Fruit fly (Drosophila melanogaster) whole organism, embryonic: ENCODE data around the gene CG3651.

Source experiments
- ATbp ChIP-seq: fragments of 200-800 bp; sonication (Bioruptor generic); optimal IDR thresholded peaks from 2 replicates; lab custom pipeline; 2017; ENCODE audit warnings: missing biosample characterization, mild to moderate bottlenecking, missing genetic modification characterization, missing genetic modification reagents
- Abd-B ChIP-seq: fragments of 200-800 bp; sonication (Bioruptor generic); optimal IDR thresholded peaks from 2 replicates; lab custom pipeline; 2018; ENCODE audit warnings: missing biosample characterization, mild to moderate bottlenecking, missing genetic modification characterization, moderate library complexity
- B-H2 ChIP-seq: fragments of 200-800 bp; sonication (Bioruptor generic); optimal IDR thresholded peaks from 2 replicates; lab custom pipeline; 2018; ENCODE audit warnings: missing biosample characterization, mild to moderate bottlenecking, missing genetic modification characterization
- Bgb ChIP-seq: fragments of 200-800 bp; sonication (Bioruptor generic); IDR thresholded peaks from 2 replicates; pipeline ENCODE4 v1.3.6; 2022; ENCODE audit warnings: missing biosample characterization, missing genetic modification characterization; ENCODE audit not compliant: partially characterized antibody
- CG10267 ChIP-seq: fragments of 200-800 bp; sonication (Bioruptor generic); optimal IDR thresholded peaks from 2 replicates; lab custom pipeline; 2018; ENCODE audit warnings: missing biosample characterization, mild to moderate bottlenecking, missing genetic modification characterization, moderate library complexity
- CG11560 ChIP-seq: fragments of 200-800 bp; sonication (Bioruptor generic); IDR thresholded peaks from 3 replicates; pipeline ENCODE4 v1.3.6; 2022; ENCODE audit warnings: missing biosample characterization, missing genetic modification characterization
- CG15073 ChIP-seq: fragments of 200-800 bp; sonication (Bioruptor generic); optimal IDR thresholded peaks from 2 replicates; lab custom pipeline; 2016; ENCODE audit warnings: missing biosample characterization, missing genetic modification characterization
- CG15269 ChIP-seq: fragments of 200-800 bp; sonication (Bioruptor generic); optimal IDR thresholded peaks from 2 replicates; lab custom pipeline; 2018; ENCODE audit warnings: missing biosample characterization, mild to moderate bottlenecking, missing genetic modification characterization, moderate library complexity
- CG15479 ChIP-seq: fragments of 200-800 bp; sonication (Bioruptor generic); optimal IDR thresholded peaks from 3 replicates; lab custom pipeline; 2019; ENCODE audit warnings: missing biosample characterization, mild to moderate bottlenecking, missing genetic modification characterization, moderate library complexity
- CG1602 ChIP-seq: fragments of 200-800 bp; sonication (Bioruptor generic); optimal IDR thresholded peaks from 3 replicates; lab custom pipeline; 2016; ENCODE audit warnings: missing biosample characterization, missing genetic modification characterization
- CG1832 ChIP-seq: fragments of 200-800 bp; sonication (Bioruptor generic); optimal IDR thresholded peaks from 2 replicates; lab custom pipeline; 2017; ENCODE audit warnings: missing biosample characterization, mild to moderate bottlenecking, missing genetic modification characterization, inconsistent platforms
- CG2120 ChIP-seq: fragments of 200-800 bp; sonication (Bioruptor generic); optimal IDR thresholded peaks from 3 replicates; lab custom pipeline; 2016; ENCODE audit warnings: missing biosample characterization, missing genetic modification characterization
- CG2199 ChIP-seq: fragments of 200-800 bp; sonication (Bioruptor generic); IDR thresholded peaks from 3 replicates; pipeline ENCODE4 v1.3.6; 2022; ENCODE audit warnings: missing biosample characterization, missing genetic modification characterization
- CG2202 ChIP-seq: fragments of 200-800 bp; sonication (Bioruptor generic); optimal IDR thresholded peaks from 2 replicates; lab custom pipeline; 2018; ENCODE audit warnings: missing biosample characterization, mild to moderate bottlenecking, missing genetic modification characterization
- CG3838 ChIP-seq: fragments of 200-800 bp; sonication (Bioruptor generic); optimal IDR thresholded peaks from 3 replicates; lab custom pipeline; 2016; ENCODE audit warnings: missing biosample characterization, missing genetic modification characterization
- CG4404 ChIP-seq: fragments of 200-800 bp; sonication (Bioruptor generic); IDR thresholded peaks from 2 replicates; pipeline ENCODE4 v1.3.6; 2022; ENCODE audit warnings: missing biosample characterization, missing genetic modification characterization
- CG4707 ChIP-seq: fragments of 200-800 bp; sonication (Bioruptor generic); optimal IDR thresholded peaks from 2 replicates; lab custom pipeline; 2018; ENCODE audit warnings: missing biosample characterization, mild to moderate bottlenecking, missing genetic modification characterization, moderate library complexity
- CG6854 ChIP-seq: fragments of 200-800 bp; sonication (Bioruptor generic); optimal IDR thresholded peaks from 3 replicates; lab custom pipeline; 2017; ENCODE audit warnings: missing biosample characterization, mild to moderate bottlenecking, missing genetic modification characterization
- CG7271 ChIP-seq: fragments of 200-800 bp; sonication (Bioruptor generic); optimal IDR thresholded peaks from 2 replicates; lab custom pipeline; 2018; ENCODE audit warnings: missing biosample characterization, mild to moderate bottlenecking, missing genetic modification characterization, moderate library complexity
- CG7357 ChIP-seq: fragments of 200-800 bp; sonication (Bioruptor generic); IDR thresholded peaks from 3 replicates; pipeline ENCODE4 v1.3.6; 2022; ENCODE audit warnings: missing biosample characterization, missing genetic modification characterization
- CG7963 ChIP-seq: fragments of 200-800 bp; sonication (Bioruptor generic); IDR thresholded peaks from 3 replicates; pipeline ENCODE4 v1.3.6; 2022; ENCODE audit warnings: missing biosample characterization, missing genetic modification characterization; ENCODE audit not compliant: partially characterized antibody
- CG8359 ChIP-seq: fragments of 200-800 bp; sonication (Bioruptor generic); optimal IDR thresholded peaks from 2 replicates; lab custom pipeline; 2017; ENCODE audit warnings: missing biosample characterization, mild to moderate bottlenecking, missing genetic modification characterization, borderline replicate concordance
- CG9727 ChIP-seq: fragments of 200-800 bp; sonication (Bioruptor generic); optimal IDR thresholded peaks from 3 replicates; lab custom pipeline; 2017; ENCODE audit warnings: missing biosample characterization, mild to moderate bottlenecking, missing genetic modification characterization
- CG9797 ChIP-seq: fragments of 200-800 bp; sonication (Bioruptor generic); optimal IDR thresholded peaks from 3 replicates; lab custom pipeline; 2018; ENCODE audit warnings: missing biosample characterization, mild to moderate bottlenecking, missing genetic modification characterization
- CoRest ChIP-seq: fragments of 200-800 bp; sonication (Bioruptor generic); optimal IDR thresholded peaks from 3 replicates; lab custom pipeline; 2018; ENCODE audit warnings: missing biosample characterization, mild to moderate bottlenecking, missing genetic modification characterization, moderate library complexity
- Dip3 ChIP-seq: fragments of 200-800 bp; sonication (Bioruptor generic); optimal IDR thresholded peaks from 3 replicates; lab custom pipeline; 2016; ENCODE audit warnings: missing biosample characterization, missing genetic modification characterization
- H15 ChIP-seq: fragments of 200-800 bp; sonication (Bioruptor generic); IDR thresholded peaks from 3 replicates; pipeline ENCODE4 v1.3.6; 2022; ENCODE audit warnings: missing biosample characterization, missing genetic modification characterization
- HLH3B ChIP-seq: fragments of 200-800 bp; sonication (Bioruptor generic); IDR thresholded peaks from 2 replicates; pipeline ENCODE4 v1.3.6; 2022; ENCODE audit warnings: missing biosample characterization, missing genetic modification characterization
- HLH54F ChIP-seq: fragments of 200-800 bp; sonication (Bioruptor generic); optimal IDR thresholded peaks from 3 replicates; lab custom pipeline; 2016; ENCODE audit warnings: missing biosample characterization, missing genetic modification characterization
- HmgD ChIP-seq: fragments of 200-800 bp; sonication (Bioruptor generic); optimal IDR thresholded peaks from 3 replicates; lab custom pipeline; 2016; ENCODE audit warnings: missing biosample characterization, missing genetic modification characterization
- Sin3A ChIP-seq: fragments of >200 bp; optimal IDR thresholded peaks from 2 replicates; lab custom pipeline; 2018
- Sry-β ChIP-seq: fragments of 200-800 bp; sonication (Bioruptor generic); optimal IDR thresholded peaks from 2 replicates; lab custom pipeline; 2018; ENCODE audit warnings: missing biosample characterization, mild to moderate bottlenecking, missing genetic modification characterization, moderate library complexity
- Xrp1 ChIP-seq: fragments of 200-800 bp; sonication (Bioruptor generic); IDR thresholded peaks from 2 replicates; pipeline ENCODE4 v1.3.6; 2022; ENCODE audit warnings: missing biosample characterization, missing genetic modification characterization
- cas ChIP-seq: fragments of 200-800 bp; sonication (Bioruptor generic); IDR thresholded peaks from 2 replicates; pipeline ENCODE4 v1.3.6; 2022; ENCODE audit warnings: missing biosample characterization, missing genetic modification characterization
- chm ChIP-seq: fragments of 200-800 bp; sonication (Bioruptor generic); IDR thresholded peaks from 2 replicates; pipeline ENCODE4 v1.3.6; 2022; ENCODE audit warnings: missing biosample characterization, missing genetic modification characterization
- crol ChIP-seq: fragments of 200-800 bp; sonication (Bioruptor generic); IDR thresholded peaks from 2 replicates; pipeline ENCODE4 v1.3.6; 2022; ENCODE audit warnings: missing biosample characterization, missing genetic modification characterization
- disco-r ChIP-seq: fragments of 200-800 bp; sonication (Bioruptor generic); optimal IDR thresholded peaks from 2 replicates; lab custom pipeline; 2016; ENCODE audit warnings: missing biosample characterization, missing genetic modification characterization
- dm ChIP-seq: fragments of 200-800 bp; sonication (Bioruptor generic); optimal IDR thresholded peaks from 3 replicates; lab custom pipeline; 2016; ENCODE audit warnings: missing biosample characterization, missing genetic modification characterization
- dpn ChIP-seq, 2 experiments: fragments of 200-800 bp; sonication (Bioruptor generic); optimal IDR thresholded peaks; 3 replicates each; lab custom pipeline; 2016; ENCODE audit warnings: missing biosample characterization in 2 of 2, missing genetic modification characterization in 2 of 2
- fu2 ChIP-seq: fragments of 200-800 bp; sonication (Bioruptor generic); optimal IDR thresholded peaks from 2 replicates; lab custom pipeline; 2016; ENCODE audit warnings: missing biosample characterization, missing genetic modification characterization
- grn ChIP-seq: fragments of 200-800 bp; sonication (Bioruptor generic); optimal IDR thresholded peaks from 3 replicates; lab custom pipeline; 2017; ENCODE audit warnings: missing biosample characterization, missing genetic modification characterization
- ind ChIP-seq: fragments of 200-800 bp; sonication (Bioruptor generic); optimal IDR thresholded peaks from 3 replicates; lab custom pipeline; 2016; ENCODE audit warnings: missing biosample characterization, missing genetic modification characterization
- maf-S ChIP-seq: fragments of 200-800 bp; sonication (Bioruptor generic); optimal IDR thresholded peaks from 2 replicates; lab custom pipeline; 2016; ENCODE audit warnings: missing biosample characterization, missing genetic modification characterization
- onecut ChIP-seq: fragments of 200-800 bp; sonication (Bioruptor generic); IDR thresholded peaks from 2 replicates; pipeline ENCODE4 v1.3.6; 2022; ENCODE audit warnings: missing biosample characterization, missing genetic modification characterization
- pb ChIP-seq: fragments of 200-800 bp; sonication (Bioruptor generic); optimal IDR thresholded peaks from 3 replicates; lab custom pipeline; 2016; ENCODE audit warnings: missing biosample characterization, missing genetic modification characterization
- sd ChIP-seq: fragments of 200-800 bp; sonication (Bioruptor generic); optimal IDR thresholded peaks from 3 replicates; lab custom pipeline; 2018; ENCODE audit warnings: missing biosample characterization, mild to moderate bottlenecking, missing genetic modification characterization, moderate library complexity
- sqz ChIP-seq: fragments of 200-800 bp; sonication (Bioruptor generic); optimal IDR thresholded peaks from 3 replicates; lab custom pipeline; 2018; ENCODE audit warnings: missing biosample characterization, mild to moderate bottlenecking, missing genetic modification characterization
- tll ChIP-seq, 2 experiments: fragments of 200-800 bp in 1 of 2; fragments of >200 bp in 1 of 2; sonication (Bioruptor generic) in 1 of 2; optimal IDR thresholded peaks; 2 replicates each; lab custom pipeline; 2017 to 2019; ENCODE audit warnings: missing biosample characterization in 2 of 2, missing genetic modification characterization in 2 of 2, mild to moderate bottlenecking in 1 of 2, moderate library complexity in 1 of 2
- tna ChIP-seq: fragments of 200-800 bp; sonication (Bioruptor generic); IDR thresholded peaks from 2 replicates; pipeline ENCODE4 v1.3.6; 2022; ENCODE audit warnings: missing biosample characterization, missing genetic modification characterization; ENCODE audit not compliant: partially characterized antibody
- twi ChIP-seq: fragments of 200-800 bp; optimal IDR thresholded peaks from 2 replicates; lab custom pipeline; 2019; ENCODE audit warnings: missing biosample characterization, mild to moderate bottlenecking, missing genetic modification characterization, moderate library complexity
- wdn ChIP-seq: fragments of 200-800 bp; sonication (Bioruptor generic); IDR thresholded peaks from 2 replicates; pipeline ENCODE4 v1.3.6; 2022; ENCODE audit warnings: missing biosample characterization, missing genetic modification characterization

CG3651 gene

DNA sequence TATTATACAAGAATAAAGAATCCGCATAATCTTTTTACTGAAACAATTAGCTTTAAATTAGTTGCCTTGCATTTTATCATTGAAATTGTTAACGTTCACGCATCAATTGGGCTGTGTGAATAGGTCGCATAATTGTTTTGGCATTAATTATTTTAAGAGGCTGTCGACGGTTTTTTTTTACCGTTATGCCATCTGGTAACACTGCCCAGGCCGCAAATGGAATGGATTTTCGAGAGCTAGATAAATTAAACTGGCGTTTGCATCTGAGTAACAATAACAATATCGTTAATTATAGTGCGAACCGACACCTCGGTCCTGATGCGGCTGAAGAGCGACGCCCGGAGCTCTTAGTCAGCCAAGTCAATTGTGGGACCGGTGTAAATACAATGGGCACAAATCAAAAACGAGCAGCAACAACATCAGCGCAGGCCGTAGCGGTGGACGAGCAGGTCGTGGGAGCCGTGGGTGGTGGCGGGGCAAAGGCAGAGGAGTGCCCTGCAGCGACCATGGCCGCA is 570 bp downstream of the CG3651 start (continued):
- TF ChIP-seq CG4707 (GFP tag; lab: Kevin White, UChicago), result no peak
- TF ChIP-seq CG1832, result no peak
- TF ChIP-seq maf-S (GFP tag; lab: Kevin White, UChicago), result peak; percentile 19
- no peak for TF ChIP-seq CG15269
- TF ChIP-seq CG1602 (GFP tag; lab: Kevin White, UChicago), result no peak
- TF ChIP-seq CG7963 (GFP tag; lab: Robert Waterston, UW), result no peak
- peak; percentile 15 for TF ChIP-seq Sin3A (lab: Kevin White, UChicago)
- TF ChIP-seq Abd-B (GFP tag; lab: Kevin White, UChicago), result peak; percentile 71
- TF ChIP-seq dm (GFP tag; lab: Kevin White, UChicago), result no peak
- TF ChIP-seq B-H2 (GFP tag; lab: Kevin White, UChicago), result no peak
- peak; percentile 0 for TF ChIP-seq ind (GFP tag; lab: Kevin White, UChicago)
- no peak for TF ChIP-seq CG4404 (GFP tag; lab: Robert Waterston, UW)
- TF ChIP-seq Dip3 (GFP tag; lab: Kevin White, UChicago), result peak; percentile 10
- no peak for TF ChIP-seq fu2
- no peak for TF ChIP-seq twi (tag; lab: Kevin White, UChicago)
- peak; percentile 64 for TF ChIP-seq CG9797 (GFP tag; lab: Kevin White, UChicago)
- no peak for TF ChIP-seq CG2120 (GFP tag; lab: Kevin White, UChicago)
- TF ChIP-seq grn (GFP tag; lab: Kevin White, UChicago), result no peak
- TF ChIP-seq sqz (GFP tag; lab: Kevin White, UChicago), result no peak
- 0 out of 3 replicates have a peak, but pooled peaks have one; percentile 51 for TF ChIP-seq CG2199 (GFP tag; lab: Robert Waterston, UW)
- no peak for TF ChIP-seq CG8359 (GFP tag; lab: Kevin White, UChicago)
- TF ChIP-seq CG3838, result no peak
- no peak for TF ChIP-seq CG11560 (tag; lab: Robert Waterston, UW)
- no peak for TF ChIP-seq CG7271 (tag; lab: Kevin White, UChicago)
- no peak for TF ChIP-seq CG10267 (tag; lab: Kevin White, UChicago)
- TF ChIP-seq wdn (GFP tag; lab: Robert Waterston, UW), result no peak
- TF ChIP-seq crol (GFP tag; lab: Robert Waterston, UW), result peak; percentile 94
- peak; percentile 49 for TF ChIP-seq HmgD (GFP tag; lab: Kevin White, UChicago)
- no peak for TF ChIP-seq CG15479 (GFP tag; lab: Kevin White, UChicago)
- TF ChIP-seq cas (GFP tag; lab: Robert Waterston, UW), result no peak
- no peak for TF ChIP-seq onecut
- TF ChIP-seq disco-r, result no peak
- no peak for TF ChIP-seq Sry-β (GFP tag; lab: Kevin White, UChicago)
- no peak for TF ChIP-seq tll (GFP tag; optimal IDR thresholded peaks at IDR 0.05; lab: Kevin White, UChicago)
- TF ChIP-seq Bgb (GFP tag; lab: Robert Waterston, UW), result no peak; the same call in 1 of the 2 replicates
- TF ChIP-seq CG6854 (GFP tag; lab: Kevin White, UChicago), result no peak
- no peak for TF ChIP-seq HLH3B
- TF ChIP-seq CG7357 (GFP tag; lab: Robert Waterston, UW), result peak; percentile 95
- no peak for TF ChIP-seq HLH54F
- TF ChIP-seq sd (tag; lab: Kevin White, UChicago), result no peak
- no peak for TF ChIP-seq H15 (GFP tag; lab: Robert Waterston, UW)
- TF ChIP-seq tna (GFP tag; lab: Robert Waterston, UW), result no peak
- 0 out of 2 replicates have a peak, but pooled peaks have one; percentile 25 for TF ChIP-seq Xrp1 (GFP tag; lab: Robert Waterston, UW)
- no peak for TF ChIP-seq CG9727
- no peak for TF ChIP-seq ATbp (GFP tag; lab: Kevin White, UChicago)
- TF ChIP-seq chm (GFP tag; lab: Robert Waterston, UW), result no peak
- TF ChIP-seq CG15073 (GFP tag; lab: Kevin White, UChicago), result no peak
- TF ChIP-seq pb (GFP tag; lab: Kevin White, UChicago), result no peak
- no peak for TF ChIP-seq CG2202 (tag; lab: Kevin White, UChicago)
- TF ChIP-seq CoRest (tag; lab: Kevin White, UChicago), result peak; percentile 53
- TF ChIP-seq dpn (GFP tag; optimal IDR thresholded peaks at IDR 0.05; lab: Kevin White, UChicago), result peak; percentile 14 to 17
